Worm (Caenorhabditis elegans) whole organism, young adult: ENCODE data around the gene srbc-55.
"Not testable (repeated sequence)": the region's sequence is repeated elsewhere in the genome, so short reads cannot be mapped to it uniquely, and the experiment has no call there.

Experiments
- B0261.1 ChIP-seq: sonication (generic microtip); optimal IDR thresholded peaks from 2 replicates; lab custom pipeline; 2016; ENCODE audit warnings: mild to moderate bottlenecking, missing genetic modification characterization, moderate library complexity, missing compliant biosample characterization
- B0336.3 ChIP-seq: fragments of 200-800 bp; sonication (Bioruptor generic); IDR thresholded peaks from 2 replicates; pipeline ENCODE4 v1.3.6; 2022; ENCODE audit warnings: missing genetic modification characterization, missing compliant biosample characterization
- D2030.7 ChIP-seq: fragments of 200-800 bp; sonication (Bioruptor generic); IDR thresholded peaks from 2 replicates; pipeline ENCODE4 v1.3.6; 2022; ENCODE audit warnings: missing genetic modification reagents, missing genetic modification characterization, missing compliant biosample characterization
- F10E7.11 ChIP-seq: sonication (generic microtip); optimal IDR thresholded peaks from 2 replicates; lab custom pipeline; 2017; ENCODE audit warnings: mild to moderate bottlenecking, missing genetic modification characterization, moderate library complexity, missing compliant biosample characterization
- F22D6.2 ChIP-seq: sonication (generic microtip); optimal IDR thresholded peaks from 2 replicates; lab custom pipeline; 2016; ENCODE audit warnings: mild to moderate bottlenecking, missing genetic modification characterization, missing compliant biosample characterization
- Y79H2A.3 ChIP-seq: fragments of 200-800 bp; sonication (Bioruptor generic); conservative IDR thresholded peaks from 2 replicates; pipeline ENCODE4 v1.3.6; 2022; ENCODE audit warnings: missing genetic modification reagents, missing genetic modification characterization, missing compliant biosample characterization
- bed-1 ChIP-seq: fragments of 200-800 bp; sonication (Bioruptor generic); IDR thresholded peaks from 2 replicates; pipeline ENCODE4 v1.3.6; 2022; ENCODE audit warnings: missing genetic modification reagents, missing genetic modification characterization, missing compliant biosample characterization
- bed-2 ChIP-seq: fragments of 200-800 bp; sonication (Bioruptor generic); IDR thresholded peaks from 2 replicates; pipeline ENCODE4 v1.3.6; 2022; ENCODE audit warnings: missing genetic modification reagents, missing genetic modification characterization, missing compliant biosample characterization
- cebp-1 ChIP-seq, 2 experiments: fragments of 200-800 bp in 1 of 2; sonication (Bioruptor generic) in 1 of 2; sonication (generic microtip) in 1 of 2; IDR thresholded peaks in 1 of 2; optimal IDR thresholded peaks in 1 of 2; 2 replicates each; pipeline versions ENCODE4 v1.3.6 to Lab custom; 2017 to 2022; ENCODE audit warnings: missing compliant biosample characterization in 2 of 2, missing genetic modification characterization in 2 of 2, mild to moderate bottlenecking in 1 of 2, missing genetic modification reagents in 1 of 2, moderate library complexity in 1 of 2
- ceh-91 ChIP-seq: fragments of 200-800 bp; sonication (Bioruptor generic); IDR thresholded peaks from 2 replicates; pipeline ENCODE4 v1.3.6; 2022; ENCODE audit warnings: missing genetic modification reagents, missing genetic modification characterization, missing compliant biosample characterization
- dpl-1 ChIP-seq: fragments of 150-350 bp; optimal IDR thresholded peaks from 2 replicates; lab custom pipeline; 2014; ENCODE audit warnings: missing biosample characterization, missing genetic modification reagents, missing genetic modification characterization
- ekl-4 ChIP-seq: fragments of 200-800 bp; sonication (Bioruptor generic); IDR thresholded peaks from 2 replicates; pipeline ENCODE4 v1.3.6; 2022; ENCODE audit warnings: missing genetic modification reagents, missing genetic modification characterization, missing compliant biosample characterization
- ets-4 ChIP-seq: fragments of 200-800 bp; sonication (Bioruptor generic); optimal IDR thresholded peaks from 2 replicates; lab custom pipeline; 2018; ENCODE audit warnings: mild to moderate bottlenecking, missing genetic modification characterization, missing compliant biosample characterization
- gei-17 ChIP-seq: fragments of 200-800 bp; sonication (Bioruptor generic); optimal IDR thresholded peaks from 2 replicates; lab custom pipeline; 2018; ENCODE audit warnings: mild to moderate bottlenecking, missing genetic modification characterization, missing compliant biosample characterization
- hlh-12 ChIP-seq: sonication (generic microtip); optimal IDR thresholded peaks from 2 replicates; lab custom pipeline; 2016; ENCODE audit warnings: missing genetic modification characterization, missing compliant biosample characterization
- hmg-1.2 ChIP-seq: fragments of 200-800 bp; sonication (Bioruptor generic); IDR thresholded peaks from 2 replicates; pipeline ENCODE4 v1.3.6; 2022; ENCODE audit warnings: missing genetic modification reagents, missing genetic modification characterization, missing compliant biosample characterization
- lin-40 ChIP-seq: sonication (generic microtip); optimal IDR thresholded peaks from 2 replicates; lab custom pipeline; 2016; ENCODE audit warnings: missing genetic modification characterization, mild to moderate bottlenecking, missing compliant biosample characterization, missing genotype, missing genetic modification reagents
- lin-54 ChIP-seq: fragments of 200-800 bp; sonication (Bioruptor generic); optimal IDR thresholded peaks from 2 replicates; lab custom pipeline; 2018; ENCODE audit warnings: mild to moderate bottlenecking, missing genetic modification characterization, missing compliant biosample characterization
- lsl-1 ChIP-seq: fragments of 200-800 bp; sonication (Bioruptor generic); optimal IDR thresholded peaks from 2 replicates; lab custom pipeline; 2018; ENCODE audit warnings: mild to moderate bottlenecking, missing genetic modification characterization, moderate library complexity, missing compliant biosample characterization
- madf-10 ChIP-seq: sonication (generic microtip); optimal IDR thresholded peaks from 2 replicates; lab custom pipeline; 2016; ENCODE audit warnings: mild to moderate bottlenecking, missing genetic modification characterization, missing compliant biosample characterization
- madf-6 ChIP-seq: fragments of 200-800 bp; sonication (Bioruptor generic); IDR thresholded peaks from 2 replicates; pipeline ENCODE4 v1.3.6; 2022; ENCODE audit warnings: missing genetic modification reagents, missing genetic modification characterization, missing compliant biosample characterization
- rpc-1 ChIP-seq, 2 experiments: fragments of 150-350 bp in 1 of 2; sonication (generic microtip) in 1 of 2; optimal IDR thresholded peaks; 2 replicates each; lab custom pipeline; 2014 to 2018; ENCODE audit warnings: missing biosample characterization in 1 of 2, missing genetic modification characterization in 1 of 2, missing genetic modification reagents in 1 of 2, missing genotype in 1 of 2
- sdz-38 ChIP-seq: sonication (generic microtip); optimal IDR thresholded peaks from 2 replicates; lab custom pipeline; 2016; ENCODE audit warnings: missing genotype, missing genetic modification characterization, missing compliant biosample characterization
- snpc-1.1 ChIP-seq: sonication (generic microtip); optimal IDR thresholded peaks from 2 replicates; lab custom pipeline; 2017; ENCODE audit warnings: missing genetic modification characterization, mild to moderate bottlenecking, missing compliant biosample characterization, antibody characterized with exemption, moderate library complexity, missing genotype, missing genetic modification reagents; ENCODE audit not compliant: insufficient read depth
- snpc-4 ChIP-seq, 5 experiments: fragments of 150-350 bp in 1 of 5; sonication (generic microtip) in 4 of 5; optimal IDR thresholded peaks; 2 replicates each; lab custom pipeline; 2014 to 2018; ENCODE audit warnings: missing genetic modification characterization in 5 of 5, missing biosample characterization in 3 of 5, antibody characterized with exemption in 2 of 5, mild to moderate bottlenecking in 2 of 5, missing compliant biosample characterization in 2 of 5, missing genotype in 2 of 5, moderate library complexity in 2 of 5, missing genetic modification reagents in 1 of 5
- somi-1 ChIP-seq: fragments of 200-800 bp; sonication (Bioruptor generic); optimal IDR thresholded peaks from 2 replicates; lab custom pipeline; 2018; ENCODE audit warnings: mild to moderate bottlenecking, missing genetic modification characterization, missing compliant biosample characterization
- sptf-2 ChIP-seq: fragments of 200-800 bp; sonication (Bioruptor generic); optimal IDR thresholded peaks from 2 replicates; lab custom pipeline; 2018; ENCODE audit warnings: mild to moderate bottlenecking, missing genetic modification characterization, missing compliant biosample characterization
- tbp1 ChIP-seq: fragments of 200-800 bp; sonication (Bioruptor generic); optimal IDR thresholded peaks from 2 replicates; lab custom pipeline; 2018; ENCODE audit warnings: mild to moderate bottlenecking, missing genetic modification characterization, missing compliant biosample characterization
- tlf-1 ChIP-seq: fragments of 200-800 bp; sonication (Bioruptor generic); optimal IDR thresholded peaks from 2 replicates; lab custom pipeline; 2018; ENCODE audit warnings: mild to moderate bottlenecking, missing genetic modification characterization, missing compliant biosample characterization
- unc-130 ChIP-seq: sonication (generic microtip); optimal IDR thresholded peaks from 2 replicates; lab custom pipeline; 2016; ENCODE audit warnings: missing genetic modification reagents, missing genetic modification characterization, missing compliant biosample characterization
- xnd-1 ChIP-seq: sonication (generic microtip); optimal IDR thresholded peaks from 2 replicates; lab custom pipeline; 2016; ENCODE audit warnings: missing genotype, missing genetic modification reagents, missing genetic modification characterization, missing compliant biosample characterization
- ztf-18 ChIP-seq: sonication (generic microtip); optimal IDR thresholded peaks from 2 replicates; lab custom pipeline; 2016; ENCODE audit warnings: missing genotype, mild to moderate bottlenecking, missing genetic modification characterization, missing compliant biosample characterization

The srbc-55 gene

DNA sequence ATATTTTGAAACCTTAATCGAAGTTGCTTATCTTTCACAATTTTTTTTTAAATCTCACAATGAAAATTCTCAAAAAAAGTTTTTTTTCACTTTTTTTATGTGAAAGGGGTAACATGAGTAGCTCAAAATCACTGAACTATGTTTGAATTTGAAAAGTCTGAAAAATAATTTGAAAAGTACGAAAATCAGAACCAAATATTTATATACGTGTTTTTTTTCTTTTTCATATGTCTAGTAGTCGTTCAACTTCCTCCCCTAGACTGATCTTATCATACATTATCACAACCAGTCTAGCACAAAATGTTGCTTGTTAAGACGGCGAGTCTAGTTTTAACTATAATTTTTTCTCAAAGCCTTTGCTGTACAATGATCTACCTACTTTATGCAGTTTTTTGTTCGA lies 8.4 kb downstream of the srbc-55 start, which contains the start of gene srbc-49:
srbc-49 (plus strand) TSS at position 301 of the 400 bp plus-strand sequence.
- no peak for TF ChIP-seq hlh-12
- TF ChIP-seq sdz-38 (tag; lab: Kevin White, UChicago), result no peak

DNA sequence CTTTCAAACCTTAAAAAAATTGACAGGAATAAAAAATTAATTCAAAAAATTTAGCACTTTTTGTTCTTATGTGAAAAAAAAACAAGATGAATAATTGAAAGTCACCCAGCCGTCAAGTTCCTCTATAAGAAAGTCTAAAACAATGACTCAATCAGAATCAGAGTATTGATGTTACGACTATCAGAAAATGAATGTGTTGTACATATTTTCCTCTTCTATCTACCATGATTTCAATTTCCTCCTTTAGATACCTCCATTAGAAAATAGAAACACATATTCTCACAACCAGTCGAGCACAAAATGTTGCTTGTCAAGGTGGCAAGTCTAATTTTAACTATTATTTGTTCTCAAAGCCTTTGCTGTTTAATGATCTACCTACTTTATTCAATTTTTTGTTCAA lies 9.8 kb downstream of the srbc-55 start, which contains the start of gene srbc-48:
srbc-48 (plus strand) TSS at position 301 of the 400 bp plus-strand sequence.
- TF ChIP-seq rpc-1 (optimal IDR thresholded peaks at IDR 0.05; lab: Kevin White, UChicago), result no peak
- TF ChIP-seq rpc-1 (tag; optimal IDR thresholded peaks at IDR 0.05; lab: Kevin White, UChicago), result no peak
- TF ChIP-seq bed-2 (GFP tag; lab: Robert Waterston, UW), result no peak
- TF ChIP-seq, all 124 proteins: peak for 0

DNA sequence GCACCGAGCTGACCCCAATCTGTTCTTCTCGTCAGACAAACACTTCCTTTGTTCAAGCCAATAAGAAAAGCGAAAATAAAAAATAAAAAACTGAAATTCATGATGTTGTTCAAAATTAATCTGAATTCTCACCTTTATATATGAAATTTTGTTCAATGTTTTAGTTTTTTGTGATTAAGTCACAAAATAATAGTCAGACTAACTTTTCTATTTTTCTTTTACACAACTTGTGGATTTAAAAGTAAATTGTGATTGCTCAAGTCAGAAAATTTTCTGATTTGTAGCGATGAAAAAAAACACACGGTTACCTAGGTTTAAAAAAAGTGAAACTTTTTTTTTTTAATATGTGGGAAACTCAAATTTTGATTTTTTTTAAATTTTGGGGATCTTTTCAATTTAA lies 12.1 kb downstream of the srbc-55 start, which contains the start of gene abf-3:
abf-3 (minus strand) TSS at position 101 of the 400 bp plus-strand sequence.
- TF ChIP-seq F22D6.2 (tag; lab: Kevin White, UChicago) (no peak), ceh-91 (GFP tag; lab: Robert Waterston, UW) (no peak), lin-40 (tag; lab: Kevin White, UChicago) (no peak), B0261.1 (tag; lab: Kevin White, UChicago) (no peak), xnd-1 (no peak), lsl-1 (GFP tag; lab: Kevin White, UChicago) (no peak), sptf-2 (GFP tag; lab: Kevin White, UChicago) (no peak), D2030.7 (no peak), snpc-1.1 (no peak), madf-10 (tag; lab: Kevin White, UChicago) (no peak)
- TF ChIP-seq, all 124 proteins: peak for 0

DNA sequence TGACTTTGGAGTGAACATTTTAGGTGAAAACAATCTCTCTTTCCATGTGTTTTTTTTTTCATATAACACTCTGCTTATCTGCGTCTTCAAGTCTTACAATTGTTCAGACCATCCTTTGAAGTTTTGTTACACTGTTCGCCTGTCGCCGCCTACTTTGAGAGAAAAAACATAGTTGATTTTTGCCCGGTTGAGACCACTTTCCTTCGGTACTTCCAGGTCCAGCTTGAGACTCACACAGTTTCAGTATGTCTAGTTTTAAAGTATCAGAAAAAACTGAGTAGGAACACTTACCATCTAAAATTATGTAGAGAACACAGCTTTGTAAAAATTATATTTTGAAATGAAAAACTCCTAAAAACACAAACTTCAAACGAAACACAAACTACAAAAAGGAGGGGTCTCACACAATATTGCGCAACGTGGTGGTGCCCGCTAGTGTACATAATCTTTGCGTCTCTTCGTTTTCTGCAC lies 13.8 kb downstream of the srbc-55 start, which contains the start of the genes fbxa-69 and F54B8.4:
fbxa-69 (minus strand) TSS at position 10 of the 471 bp plus-strand sequence.
F54B8.4 (plus strand) TSS at position 421 of the 471 bp plus-strand sequence.
- TF ChIP-seq F22D6.2 (tag; lab: Kevin White, UChicago) (no peak), hmg-1.2 (GFP tag; lab: Robert Waterston, UW) (peak; percentile 24; the same call in 1 of the 2 replicates), bed-1 (GFP tag; lab: Robert Waterston, UW) (no peak), F10E7.11 (tag; lab: Kevin White, UChicago) (no peak)

DNA sequence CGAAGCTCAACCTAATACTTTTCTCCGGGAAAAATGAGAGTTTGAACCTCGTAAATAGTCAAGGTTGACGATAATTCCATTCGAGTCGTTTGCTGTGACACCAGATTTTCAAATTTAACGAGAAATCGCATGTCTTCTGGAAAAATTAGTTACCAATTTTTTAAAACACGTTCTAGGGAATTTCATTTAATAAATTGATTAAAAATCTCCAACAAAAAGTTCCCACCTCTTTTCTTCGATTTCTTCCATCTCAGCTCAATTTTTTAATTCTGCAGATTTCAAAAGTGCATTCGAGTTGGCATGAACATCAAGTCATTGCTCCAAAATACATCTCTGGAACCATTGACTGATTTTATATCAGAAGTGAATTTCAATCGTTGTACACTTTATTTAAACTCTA lies 17.8 kb downstream of the srbc-55 start, which contains the start of gene nhr-282:
nhr-282 (plus strand) TSS at position 301 of the 400 bp plus-strand sequence.
- not testable (repeated sequence) for TF ChIP-seq dpl-1 (GFP tag; lab: Kevin White, UChicago); B0336.3 (GFP tag; lab: Robert Waterston, UW); madf-6 (GFP tag; lab: Robert Waterston, UW)

DNA sequence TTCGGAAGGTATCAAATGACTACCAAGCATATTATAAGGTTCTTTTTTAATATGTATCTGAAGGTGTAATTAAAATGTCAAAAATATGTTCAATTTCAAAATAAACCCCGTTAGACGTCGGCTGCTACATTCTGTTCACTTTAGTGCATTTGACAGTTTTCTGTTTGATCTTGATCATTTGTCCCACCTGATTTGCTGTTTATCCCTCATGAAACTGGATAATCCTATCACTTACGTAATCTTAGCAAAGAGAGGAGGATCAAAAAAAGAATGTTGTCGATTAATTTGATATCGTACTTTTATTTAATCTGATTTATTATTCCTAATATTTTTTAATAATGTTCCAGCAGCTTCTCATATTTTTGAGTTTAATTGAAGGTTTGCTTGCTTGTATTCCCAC lies 19.4 kb downstream of the srbc-55 start, which contains the start of gene F54B8.1:
F54B8.1 (plus strand) TSS at position 301 of the 400 bp plus-strand sequence.
- TF ChIP-seq cebp-1 (GFP tag; IDR thresholded peaks at IDR 0.05; lab: Robert Waterston, UW) (no peak), cebp-1 (tag; optimal IDR thresholded peaks at IDR 0.05; lab: Kevin White, UChicago) (no peak), gei-17 (no peak), hmg-1.2 (GFP tag; lab: Robert Waterston, UW) (no peak), unc-130 (GFP tag; lab: Kevin White, UChicago) (no peak), ets-4 (GFP tag; lab: Kevin White, UChicago) (no peak), snpc-4 (GFP tag; optimal IDR thresholded peaks at IDR 0.05; lab: Kevin White, UChicago) (no peak), snpc-4 (tag; optimal IDR thresholded peaks at IDR 0.05; lab: Kevin White, UChicago) (no peak), lin-54 (GFP tag; lab: Kevin White, UChicago) (no peak), ekl-4 (no peak), tlf-1 (no peak), ztf-18 (tag; lab: Kevin White, UChicago) (no peak), somi-1 (GFP tag; lab: Kevin White, UChicago) (no peak), F22D6.2 (tag; lab: Kevin White, UChicago) (no peak), Y79H2A.3 (GFP tag; lab: Robert Waterston, UW) (no peak), tbp1 (GFP tag; lab: Kevin White, UChicago) (no peak)
